Worm (Caenorhabditis elegans) whole organism, mixed stage, embryonic: Measurements from ENCODE around the gene acs-2.

Source experiments
- M03D4.4 ChIP-seq: sonication (generic microtip); optimal IDR thresholded peaks from 2 replicates; lab custom pipeline; 2017; ENCODE audit warnings: mild to moderate bottlenecking, missing genetic modification characterization, missing compliant biosample characterization
- ceh-43 ChIP-seq: fragments of 200-800 bp; sonication (Bioruptor generic); optimal IDR thresholded peaks from 2 replicates; lab custom pipeline; 2018; ENCODE audit warnings: mild to moderate bottlenecking, missing genetic modification characterization, moderate library complexity, missing compliant biosample characterization
- ham-2 ChIP-seq: fragments of 200-800 bp; sonication (Bioruptor generic); optimal IDR thresholded peaks from 2 replicates; lab custom pipeline; 2018; ENCODE audit warnings: mild to moderate bottlenecking, missing genetic modification characterization, missing compliant biosample characterization
- lin-13 ChIP-seq: fragments of 150-350 bp; optimal IDR thresholded peaks from 2 replicates; lab custom pipeline; 2014; ENCODE audit warnings: missing biosample characterization, missing genetic modification characterization
- lsy-2 ChIP-seq: fragments of 150-350 bp; optimal IDR thresholded peaks from 2 replicates; lab custom pipeline; 2014; ENCODE audit warnings: missing biosample characterization, missing genetic modification characterization
- unc-39 ChIP-seq: fragments of 150-350 bp; optimal IDR thresholded peaks from 2 replicates; lab custom pipeline; 2014; ENCODE audit warnings: missing biosample characterization, missing genetic modification characterization
- unc-62 ChIP-seq: fragments of 150-350 bp; optimal IDR thresholded peaks from 2 replicates; lab custom pipeline; 2014; ENCODE audit warnings: missing biosample characterization, missing genetic modification reagents, missing genetic modification characterization
- zip-8 ChIP-seq: fragments of 150-350 bp; optimal IDR thresholded peaks from 2 replicates; lab custom pipeline; 2014; ENCODE audit warnings: missing biosample characterization, missing genetic modification characterization
- ztf-11 ChIP-seq: fragments of 150-350 bp; optimal IDR thresholded peaks from 2 replicates; lab custom pipeline; 2014; ENCODE audit warnings: missing biosample characterization, missing genetic modification characterization

ce11 chrV:15605045-15605444 is 37.9 kb downstream of the acs-2 start, which contains the start of gene fbxa-154:
- no peak for TF ChIP-seq M03D4.4 (tag; lab: Kevin White, UChicago)
- no peak for TF ChIP-seq unc-62 (GFP tag; lab: Kevin White, UChicago)
- TF ChIP-seq unc-39 (tag; lab: Kevin White, UChicago), result no peak
- no peak for TF ChIP-seq lsy-2
- TF ChIP-seq ztf-11 (tag; lab: Kevin White, UChicago), result no peak
- TF ChIP-seq lin-13 (tag; lab: Kevin White, UChicago), result no peak
- no peak for TF ChIP-seq ceh-43 (GFP tag; lab: Kevin White, UChicago)
- no peak for TF ChIP-seq zip-8
- no peak for TF ChIP-seq ham-2 (GFP tag; lab: Kevin White, UChicago)
